Worm (Caenorhabditis elegans) whole organism, L1 larva: ENCODE data around the gene gpa-8.

Experiments
- C04F5.9 ChIP-seq: sonication (generic microtip); optimal IDR thresholded peaks from 2 replicates; lab custom pipeline; 2016; ENCODE audit warnings: missing genetic modification characterization, missing compliant biosample characterization
- C16A3.4 ChIP-seq: fragments of 150-350 bp; optimal IDR thresholded peaks from 2 replicates; lab custom pipeline; 2014; ENCODE audit warnings: missing biosample characterization, missing genetic modification characterization
- Y116A8C.19 ChIP-seq: sonication (generic microtip); optimal IDR thresholded peaks from 2 replicates; lab custom pipeline; 2016; ENCODE audit warnings: missing compliant biosample characterization, missing genetic modification characterization, borderline replicate concordance
- aha-1 ChIP-seq: fragments of 150-350 bp; optimal IDR thresholded peaks from 2 replicates; lab custom pipeline; 2014; ENCODE audit warnings: missing biosample characterization, missing genetic modification characterization
- alr-1 ChIP-seq: fragments of 200-800 bp; sonication (Bioruptor generic); optimal IDR thresholded peaks from 2 replicates; lab custom pipeline; 2018; ENCODE audit warnings: borderline replicate concordance, mild to moderate bottlenecking, missing genetic modification characterization, missing compliant biosample characterization
- ama-1 ChIP-seq: fragments of 150-350 bp; optimal IDR thresholded peaks from 2 replicates; lab custom pipeline; 2014
- ceh-63 ChIP-seq: fragments of 200-800 bp; sonication (Bioruptor generic); optimal IDR thresholded peaks from 2 replicates; lab custom pipeline; 2018; ENCODE audit warnings: mild to moderate bottlenecking, missing genetic modification characterization, missing compliant biosample characterization
- ceh-8 ChIP-seq: fragments of 200-800 bp; sonication (Bioruptor generic); optimal IDR thresholded peaks from 2 replicates; lab custom pipeline; 2018; ENCODE audit warnings: mild to moderate bottlenecking, missing genetic modification characterization, moderate library complexity, missing compliant biosample characterization
- ceh-82 ChIP-seq, 3 experiments: fragments of 150-350 bp in 1 of 3; sonication (generic microtip) in 2 of 3; optimal IDR thresholded peaks; 2 replicates each; lab custom pipeline; 2014 to 2017; ENCODE audit warnings: missing biosample characterization in 3 of 3, missing genetic modification characterization in 3 of 3
- ceh-88 ChIP-seq: fragments of 200-800 bp; sonication (Bioruptor generic); IDR thresholded peaks from 2 replicates; pipeline ENCODE4 v1.3.6; 2022; ENCODE audit warnings: missing genetic modification characterization, missing compliant biosample characterization
- ceh-90 ChIP-seq: sonication (generic microtip); optimal IDR thresholded peaks from 2 replicates; lab custom pipeline; 2016; ENCODE audit warnings: missing genetic modification characterization, missing compliant biosample characterization
- ces-1 ChIP-seq: fragments of 150-350 bp; optimal IDR thresholded peaks from 2 replicates; lab custom pipeline; 2014; ENCODE audit warnings: missing biosample characterization, missing genetic modification reagents, missing genetic modification characterization
- dpl-1 ChIP-seq, 3 experiments: fragments of 150-350 bp in 2 of 3; sonication (generic microtip) in 1 of 3; optimal IDR thresholded peaks; 2 replicates each; lab custom pipeline; 2014 to 2017; ENCODE audit warnings: missing biosample characterization in 3 of 3, missing genetic modification characterization in 3 of 3, missing genetic modification reagents in 3 of 3
- egl-27 ChIP-seq, 2 experiments: fragments of 150-350 bp in 1 of 2; sonication (generic microtip); optimal IDR thresholded peaks; 3 replicates each; lab custom pipeline; 2017 to 2018; ENCODE audit warnings: missing biosample characterization in 2 of 2, missing genetic modification characterization in 2 of 2, missing genetic modification reagents in 2 of 2
- elt-2 ChIP-seq: sonication (generic microtip); optimal IDR thresholded peaks from 2 replicates; lab custom pipeline; 2016; ENCODE audit warnings: missing genetic modification characterization, mild to moderate bottlenecking, inconsistent platforms, missing compliant biosample characterization, missing genetic modification reagents
- elt-3 ChIP-seq, 6 experiments: fragments of 150-350 bp in 1 of 6; sonication (generic microtip); optimal IDR thresholded peaks; 2 replicates each; lab custom pipeline; 2017 to 2018; ENCODE audit warnings: missing biosample characterization in 6 of 6, missing genetic modification characterization in 6 of 6, inconsistent platforms in 1 of 6
- ets-5 ChIP-seq: fragments of 200-800 bp; sonication (Bioruptor generic); IDR thresholded peaks from 2 replicates; pipeline ENCODE4 v1.3.6; 2022; ENCODE audit warnings: missing genetic modification characterization, missing compliant biosample characterization
- fkh-10 ChIP-seq: sonication (generic microtip); optimal IDR thresholded peaks from 2 replicates; lab custom pipeline; 2017; ENCODE audit warnings: missing biosample characterization, missing genetic modification reagents, missing genetic modification characterization
- fkh-4 ChIP-seq: sonication (generic microtip); optimal IDR thresholded peaks from 2 replicates; lab custom pipeline; 2016; ENCODE audit warnings: missing compliant biosample characterization, missing genetic modification characterization, borderline replicate concordance
- fkh-8 ChIP-seq: sonication (generic microtip); optimal IDR thresholded peaks from 2 replicates; lab custom pipeline; 2016; ENCODE audit warnings: mild to moderate bottlenecking, missing genetic modification characterization, missing compliant biosample characterization
- fos-1 ChIP-seq: fragments of 150-350 bp; optimal IDR thresholded peaks from 2 replicates; lab custom pipeline; 2014; ENCODE audit warnings: missing biosample characterization, missing genetic modification characterization
- grh-1 ChIP-seq: fragments of 200-800 bp; sonication (Bioruptor generic); IDR thresholded peaks from 2 replicates; pipeline ENCODE4 v1.3.6; 2022; ENCODE audit warnings: missing genetic modification reagents, missing genetic modification characterization, missing compliant biosample characterization
- hlh-17 ChIP-seq: fragments of 200-800 bp; sonication (Bioruptor generic); optimal IDR thresholded peaks from 2 replicates; lab custom pipeline; 2018; ENCODE audit warnings: missing genetic modification characterization, mild to moderate bottlenecking, missing compliant biosample characterization, moderate library complexity, borderline replicate concordance
- hlh-4 ChIP-seq: sonication (generic microtip); optimal IDR thresholded peaks from 2 replicates; lab custom pipeline; 2016; ENCODE audit warnings: mild to moderate bottlenecking, missing genetic modification characterization, missing compliant biosample characterization
- irx-1 ChIP-seq: sonication (generic microtip); optimal IDR thresholded peaks from 2 replicates; lab custom pipeline; 2016; ENCODE audit warnings: missing genetic modification characterization, missing compliant biosample characterization
- lin-15B ChIP-seq: fragments of 150-350 bp; sonication (generic microtip); optimal IDR thresholded peaks from 3 replicates; lab custom pipeline; 2014; ENCODE audit warnings: missing biosample characterization, missing genetic modification characterization
- lin-35 ChIP-seq, 2 experiments: fragments of 150-350 bp; optimal IDR thresholded peaks; 2 replicates each; lab custom pipeline; 2014; ENCODE audit warnings: missing biosample characterization in 2 of 2, missing genetic modification characterization in 2 of 2, missing genetic modification reagents in 2 of 2
- lin-39 ChIP-seq: fragments of 150-350 bp; optimal IDR thresholded peaks from 2 replicates; lab custom pipeline; 2014; ENCODE audit warnings: missing biosample characterization, missing genetic modification reagents, missing genetic modification characterization
- lir-3 ChIP-seq: sonication (generic microtip); optimal IDR thresholded peaks from 2 replicates; lab custom pipeline; 2016; ENCODE audit warnings: mild to moderate bottlenecking, missing genetic modification characterization, moderate library complexity, missing compliant biosample characterization; ENCODE audit not compliant: poor library complexity
- lsy-2 ChIP-seq, 2 experiments: fragments of 150-350 bp; optimal IDR thresholded peaks; 2 replicates each; lab custom pipeline; 2014; ENCODE audit warnings: missing biosample characterization in 2 of 2, missing genetic modification characterization in 2 of 2
- mab-9 ChIP-seq: fragments of 200-800 bp; sonication (Bioruptor generic); IDR thresholded peaks from 2 replicates; pipeline ENCODE4 v1.3.6; 2022; ENCODE audit warnings: missing genetic modification reagents, missing genetic modification characterization, missing compliant biosample characterization
- mef-2 ChIP-seq: fragments of 150-350 bp; optimal IDR thresholded peaks from 2 replicates; lab custom pipeline; 2014; ENCODE audit warnings: missing biosample characterization, missing genetic modification characterization
- nhr-11 ChIP-seq: fragments of 150-350 bp; optimal IDR thresholded peaks from 2 replicates; lab custom pipeline; 2014; ENCODE audit warnings: missing biosample characterization, missing genetic modification characterization
- nhr-19 ChIP-seq: fragments of 200-800 bp; sonication (Bioruptor generic); conservative IDR thresholded peaks from 2 replicates; pipeline ENCODE4 v1.3.6; 2022; ENCODE audit warnings: missing genetic modification characterization, missing compliant biosample characterization
- nhr-20 ChIP-seq: sonication (generic microtip); optimal IDR thresholded peaks from 2 replicates; lab custom pipeline; 2016; ENCODE audit warnings: mild to moderate bottlenecking, missing genetic modification characterization, missing compliant biosample characterization
- nhr-71 ChIP-seq: sonication (generic microtip); optimal IDR thresholded peaks from 2 replicates; lab custom pipeline; 2016; ENCODE audit warnings: mild to moderate bottlenecking, missing genetic modification characterization, moderate library complexity, missing compliant biosample characterization
- nhr-77 ChIP-seq: fragments of 150-350 bp; optimal IDR thresholded peaks from 2 replicates; lab custom pipeline; 2014; ENCODE audit warnings: missing biosample characterization, missing genetic modification characterization
- nhr-84 ChIP-seq: sonication (generic microtip); optimal IDR thresholded peaks from 2 replicates; lab custom pipeline; 2017; ENCODE audit warnings: missing biosample characterization, missing genetic modification characterization
- nhr-90 ChIP-seq: sonication (generic microtip); optimal IDR thresholded peaks from 2 replicates; lab custom pipeline; 2016; ENCODE audit warnings: mild to moderate bottlenecking, missing genetic modification characterization, missing compliant biosample characterization; ENCODE audit not compliant: poor library complexity
- pag-3 ChIP-seq: sonication (generic microtip); optimal IDR thresholded peaks from 2 replicates; lab custom pipeline; 2017; ENCODE audit warnings: missing genetic modification characterization, mild to moderate bottlenecking, missing compliant biosample characterization, antibody characterized with exemption, borderline replicate concordance; ENCODE audit not compliant: insufficient read depth
- pqm-1 ChIP-seq: sonication (generic microtip); optimal IDR thresholded peaks from 3 replicates; lab custom pipeline; 2017; ENCODE audit warnings: missing biosample characterization, missing genetic modification characterization
- rnt-1 ChIP-seq: sonication (generic microtip); optimal IDR thresholded peaks from 2 replicates; lab custom pipeline; 2016; ENCODE audit warnings: mild to moderate bottlenecking, missing genetic modification characterization, moderate library complexity, missing compliant biosample characterization
- skn-1 ChIP-seq: fragments of 150-350 bp; optimal IDR thresholded peaks from 2 replicates; lab custom pipeline; 2014; ENCODE audit warnings: missing biosample characterization, missing genetic modification characterization
- snu-23 ChIP-seq: sonication (generic microtip); optimal IDR thresholded peaks from 2 replicates; lab custom pipeline; 2016; ENCODE audit warnings: missing genetic modification characterization, missing compliant biosample characterization
- sptf-1 ChIP-seq: fragments of 150-350 bp; optimal IDR thresholded peaks from 2 replicates; lab custom pipeline; 2014; ENCODE audit warnings: missing biosample characterization, missing genetic modification characterization
- sup-37 ChIP-seq: fragments of 200-800 bp; sonication (Bioruptor generic); optimal IDR thresholded peaks from 2 replicates; lab custom pipeline; 2018; ENCODE audit warnings: mild to moderate bottlenecking, missing genetic modification characterization, missing compliant biosample characterization
- swsn-7 ChIP-seq: sonication (generic microtip); optimal IDR thresholded peaks from 2 replicates; lab custom pipeline; 2016; ENCODE audit warnings: missing genetic modification characterization, missing compliant biosample characterization
- tbx-2 ChIP-seq: sonication (generic microtip); optimal IDR thresholded peaks from 2 replicates; lab custom pipeline; 2016; ENCODE audit warnings: missing genetic modification characterization, missing compliant biosample characterization
- unc-130 ChIP-seq: fragments of 150-350 bp; optimal IDR thresholded peaks from 2 replicates; lab custom pipeline; 2017; ENCODE audit warnings: missing biosample characterization, missing genetic modification characterization, inconsistent platforms
- unc-62 ChIP-seq: fragments of 150-350 bp; optimal IDR thresholded peaks from 2 replicates; lab custom pipeline; 2014; ENCODE audit warnings: missing biosample characterization, missing genetic modification reagents, missing genetic modification characterization
- unc-98 ChIP-seq: fragments of 200-800 bp; sonication (Bioruptor generic); IDR thresholded peaks from 2 replicates; pipeline ENCODE4 v1.3.6; 2022; ENCODE audit warnings: missing genetic modification characterization, missing compliant biosample characterization
- vab-15 ChIP-seq: sonication (generic microtip); optimal IDR thresholded peaks from 2 replicates; lab custom pipeline; 2017; ENCODE audit warnings: missing genotype, mild to moderate bottlenecking, missing genetic modification characterization, missing compliant biosample characterization
- xbp-1 ChIP-seq: sonication (generic microtip); optimal IDR thresholded peaks from 2 replicates; lab custom pipeline; 2016; ENCODE audit warnings: missing genetic modification characterization, missing compliant biosample characterization

The gpa-8 gene

DNA sequence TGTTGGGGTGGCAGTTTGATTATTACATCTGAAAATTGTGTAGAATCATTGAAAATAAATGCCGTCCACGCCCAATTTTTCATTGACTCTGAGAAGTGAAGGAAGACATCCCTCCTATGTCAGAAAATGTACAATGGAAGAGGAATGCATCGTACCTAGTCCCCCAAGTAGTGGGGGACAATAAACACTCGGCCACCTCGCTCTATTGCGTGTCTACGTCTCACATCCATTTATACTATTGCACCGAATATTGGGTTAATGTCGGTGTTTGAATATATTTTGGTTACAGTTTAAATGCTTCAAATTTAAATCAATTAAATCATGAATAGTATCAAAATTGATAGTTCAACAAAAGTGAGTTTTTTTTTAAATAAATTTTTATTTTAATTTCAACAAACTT, 9.4 kb upstream of the gpa-8 start, which contains the start of gene lin-25 (continued):
- TF ChIP-seq nhr-84 (tag; lab: Kevin White, UChicago) (no peak), egl-27 (tag; optimal IDR thresholded peaks at IDR 0.05; lab: Kevin White, UChicago) (no peak), unc-62 (no peak), nhr-77 (no peak), hlh-4 (tag; lab: Kevin White, UChicago) (no peak), ceh-8 (GFP tag; lab: Kevin White, UChicago) (no peak), snu-23 (GFP tag; lab: Kevin White, UChicago) (no peak), lsy-2 (tag; optimal IDR thresholded peaks at IDR 0.05; lab: Kevin White, UChicago) (peak in 1 of 2 experiments; percentile 51), pag-3 (tag; lab: Kevin White, UChicago) (no peak), C16A3.4 (tag; lab: Kevin White, UChicago) (peak; percentile 15), sup-37 (no peak), xbp-1 (tag; lab: Kevin White, UChicago) (no peak), skn-1 (no peak), ceh-90 (no peak), nhr-90 (tag; lab: Kevin White, UChicago) (no peak), tbx-2 (no peak), mef-2 (tag; lab: Kevin White, UChicago) (no peak), irx-1 (no peak), nhr-11 (tag; lab: Kevin White, UChicago) (no peak), nhr-19 (GFP tag; lab: Robert Waterston, UW) (no peak), aha-1 (no peak), lin-35 (GFP tag; optimal IDR thresholded peaks at IDR 0.05; lab: Kevin White, UChicago) (peak; percentile 29), nhr-20 (tag; lab: Kevin White, UChicago) (no peak), pqm-1 (tag; lab: Kevin White, UChicago) (no peak), ceh-63 (GFP tag; lab: Kevin White, UChicago) (no peak), dpl-1 (GFP tag; optimal IDR thresholded peaks at IDR 0.05; lab: Kevin White, UChicago) (peak in 1 of 3 experiments; percentile 50), mab-9 (GFP tag; lab: Robert Waterston, UW) (no peak), fkh-8 (tag; lab: Kevin White, UChicago) (no peak), lin-39 (tag; lab: Kevin White, UChicago) (no peak), lin-15B (tag; lab: Kevin White, UChicago) (peak; percentile 17), elt-3 (tag; optimal IDR thresholded peaks at IDR 0.05; lab: Kevin White, UChicago) (no peak), lir-3 (tag; lab: Kevin White, UChicago) (peak; percentile 33), rnt-1 (tag; lab: Kevin White, UChicago) (peak; percentile 49), ces-1 (no peak), fkh-10 (no peak), C04F5.9 (tag; lab: Kevin White, UChicago) (no peak), ceh-88 (GFP tag; lab: Robert Waterston, UW) (no peak), grh-1 (GFP tag; lab: Robert Waterston, UW) (no peak), vab-15 (tag; lab: Kevin White, UChicago) (no peak), elt-2 (tag; lab: Kevin White, UChicago) (no peak), fos-1 (tag; lab: Kevin White, UChicago) (no peak), unc-98 (no peak), swsn-7 (tag; lab: Kevin White, UChicago) (no peak), nhr-71 (tag; lab: Kevin White, UChicago) (peak; percentile 9), alr-1 (no peak), hlh-17 (GFP tag; lab: Kevin White, UChicago) (no peak), ama-1 (lab: Kevin White, UChicago) (no peak), ets-5 (GFP tag; lab: Robert Waterston, UW) (no peak), sptf-1 (tag; lab: Kevin White, UChicago) (no peak), fkh-4 (tag; lab: Kevin White, UChicago) (no peak), ceh-82 (tag; optimal IDR thresholded peaks at IDR 0.05; lab: Kevin White, UChicago) (peak in 1 of 3 experiments; percentile 32), Y116A8C.19 (tag; lab: Kevin White, UChicago) (no peak), unc-130 (tag; lab: Kevin White, UChicago) (no peak)
